Worm (Caenorhabditis elegans): Measurements from ENCODE around the gene F26F4.5.

Gene F26F4.5

ce11 chrIII:4912317-4912716 is 21.3 kb upstream of the F26F4.5 start, which contains the start of the genes F26F4.9 and cee-1:
Gene F26F4.9, minus strand, starts transcription at chrIII:4912521.
Gene cee-1, plus strand, starts transcription at chrIII:4912699.
- no peak for TF ChIP-seq dao-5 (tag; optimal IDR thresholded peaks at IDR 0.05)
- peak; percentile 52 for TF ChIP-seq W03F9.2 (tag; optimal IDR thresholded peaks at IDR 0.05)

ce11 chrIII:4910956-4911355 is 19.9 kb upstream of the F26F4.5 start, which contains the start of gene F26F4.2:
Gene F26F4.2, plus strand, starts transcription at chrIII:4911256.
- TF ChIP-seq him-1 (tag; optimal IDR thresholded peaks at IDR 0.05) = no peak
- no peak for TF ChIP-seq dao-5 (tag; optimal IDR thresholded peaks at IDR 0.05)
- TF ChIP-seq W03F9.2 (tag; optimal IDR thresholded peaks at IDR 0.05) = no peak

- TF ChIP-seq dao-5 (tag; optimal IDR thresholded peaks at IDR 0.05) (no peak), him-1 (tag; optimal IDR thresholded peaks at IDR 0.05) (no peak), W03F9.2 (tag; optimal IDR thresholded peaks at IDR 0.05) (no peak)
These were observed 18.9 kb upstream of the F26F4.5 start, which contains the start of gene F26F4.12 for ce11 chrIII:4909938-4910337. Gene F26F4.12, minus strand, starts transcription at chrIII:4910038.

- TF ChIP-seq him-1 (tag; optimal IDR thresholded peaks at IDR 0.05) = no peak
- no peak for TF ChIP-seq dao-5 (tag; optimal IDR thresholded peaks at IDR 0.05)
- TF ChIP-seq W03F9.2 (tag; optimal IDR thresholded peaks at IDR 0.05) = no peak
These were observed 15.8 kb upstream of the F26F4.5 start, which contains the start of gene rom-1 for ce11 chrIII:4906896-4907295. Gene rom-1, plus strand, starts transcription at chrIII:4907196.

- TF ChIP-seq him-1 (tag; optimal IDR thresholded peaks at IDR 0.05) (no peak), W03F9.2 (tag; optimal IDR thresholded peaks at IDR 0.05) (no peak), dao-5 (tag; optimal IDR thresholded peaks at IDR 0.05) (no peak)
These were observed 15.3 kb upstream of the F26F4.5 start for ce11 chrIII:4906365-4906764.

- TF ChIP-seq him-1 (tag; optimal IDR thresholded peaks at IDR 0.05) (no peak), dao-5 (tag; optimal IDR thresholded peaks at IDR 0.05) (no peak), W03F9.2 (tag; optimal IDR thresholded peaks at IDR 0.05) (no peak)
These were observed 14.4 kb upstream of the F26F4.5 start, which contains the start of gene F26F4.8 for ce11 chrIII:4905405-4905804. Gene F26F4.8, minus strand, starts transcription at chrIII:4905473.

ce11 chrIII:4903784-4904183 is 12.7 kb upstream of the F26F4.5 start, which contains the start of gene kbp-2:
Gene kbp-2, minus strand, starts transcription at chrIII:4903884.
- TF ChIP-seq dao-5 (tag; optimal IDR thresholded peaks at IDR 0.05) (no peak), him-1 (tag; optimal IDR thresholded peaks at IDR 0.05) (no peak), W03F9.2 (tag; optimal IDR thresholded peaks at IDR 0.05) (no peak)

- no peak for TF ChIP-seq him-1 (tag; optimal IDR thresholded peaks at IDR 0.05)
- TF ChIP-seq dao-5 (tag; optimal IDR thresholded peaks at IDR 0.05) = no peak
- TF ChIP-seq W03F9.2 (tag; optimal IDR thresholded peaks at IDR 0.05) = no peak
These were observed 9.2 kb upstream of the F26F4.5 start, which contains the start of gene tag-340 for ce11 chrIII:4900260-4900659. Gene tag-340, plus strand, starts transcription at chrIII:4900508.

- TF ChIP-seq him-1 (tag; optimal IDR thresholded peaks at IDR 0.05) = peak; percentile 98
- no peak for TF ChIP-seq dao-5 (tag; optimal IDR thresholded peaks at IDR 0.05)
- TF ChIP-seq W03F9.2 (tag; optimal IDR thresholded peaks at IDR 0.05) = peak; percentile 95
These were observed 8.7 kb upstream of the F26F4.5 start for ce11 chrIII:4899728-4900127.

- TF ChIP-seq him-1 (tag; optimal IDR thresholded peaks at IDR 0.05) = no peak
- TF ChIP-seq W03F9.2 (tag; optimal IDR thresholded peaks at IDR 0.05) = no peak
- TF ChIP-seq dao-5 (tag; optimal IDR thresholded peaks at IDR 0.05) = no peak
These were observed 8.1 kb upstream of the F26F4.5 start, which contains the start of gene nhl-2 for ce11 chrIII:4899035-4899578. Gene nhl-2, minus strand, starts transcription at chrIII:4899085.

ce11 chrIII:4895313-4895712 is 4.3 kb upstream of the F26F4.5 start:
- TF ChIP-seq W03F9.2 (tag; optimal IDR thresholded peaks at IDR 0.05) = no peak
- TF ChIP-seq dao-5 (tag; optimal IDR thresholded peaks at IDR 0.05) = no peak
- TF ChIP-seq him-1 (tag; optimal IDR thresholded peaks at IDR 0.05) = no peak

- no peak for TF ChIP-seq him-1 (tag; optimal IDR thresholded peaks at IDR 0.05)
- TF ChIP-seq dao-5 (tag; optimal IDR thresholded peaks at IDR 0.05) = no peak
- no peak for TF ChIP-seq W03F9.2 (tag; optimal IDR thresholded peaks at IDR 0.05)
These were observed 2.5 kb upstream of the F26F4.5 start, which contains the start of gene F26F4.6 for ce11 chrIII:4893540-4893939. Gene F26F4.6, minus strand, starts transcription at chrIII:4893640.

- no peak for TF ChIP-seq dao-5 (tag; optimal IDR thresholded peaks at IDR 0.05)
These were observed 3.8 kb downstream of the F26F4.5 start, which contains the start of gene clec-6 for ce11 chrIII:4887291-4887690. Gene clec-6, minus strand, starts transcription at chrIII:4887444.

ce11 chrIII:4883429-4883828 is 7.6 kb downstream of the F26F4.5 start, which contains the start of gene clec-5:
Gene clec-5, minus strand, starts transcription at chrIII:4883606.
- no peak for TF ChIP-seq W03F9.2 (tag; optimal IDR thresholded peaks at IDR 0.05)
- TF ChIP-seq dao-5 (tag; optimal IDR thresholded peaks at IDR 0.05) = no peak
- TF ChIP-seq him-1 (tag; optimal IDR thresholded peaks at IDR 0.05) = no peak

ce11 chrIII:4881955-4882354 is 9.1 kb downstream of the F26F4.5 start:
- no peak for TF ChIP-seq W03F9.2 (tag; optimal IDR thresholded peaks at IDR 0.05)
- TF ChIP-seq him-1 (tag; optimal IDR thresholded peaks at IDR 0.05) = no peak
- TF ChIP-seq dao-5 (tag; optimal IDR thresholded peaks at IDR 0.05) = no peak

Data from whole organism, L4/young adult.